Fruit fly (Drosophila melanogaster): ENCODE measurements around the gene nac.
A peak's percentile ranks its signal among the peaks of the same experiment; 100 is the strongest.

The nac gene

DNA sequence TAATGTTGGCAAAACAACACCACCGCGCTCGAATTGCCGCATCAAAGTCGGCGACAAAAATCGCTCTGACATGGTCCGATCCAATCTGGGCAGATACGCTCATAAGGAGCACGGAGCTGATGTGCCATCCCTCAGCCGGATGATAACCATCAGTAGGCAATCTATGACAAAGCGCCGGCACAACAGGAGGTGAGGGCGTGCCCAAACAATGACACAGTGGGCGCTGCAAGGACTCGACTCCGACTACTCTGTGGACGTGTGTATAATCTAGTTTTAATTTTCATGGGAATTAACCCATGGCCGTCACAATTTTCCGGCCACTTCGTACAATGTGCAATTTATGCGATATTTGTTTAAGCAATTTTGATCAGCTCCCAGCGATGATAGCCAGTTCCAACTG, 28.8 kb downstream of the nac start:
- peak; percentile 89 for TF ChIP-seq zen (tag; optimal IDR thresholded peaks at IDR 0.05)
- TF ChIP-seq Sin3A (optimal IDR thresholded peaks at IDR 0.05) = no peak
- TF ChIP-seq Atf-2 (GFP tag; optimal IDR thresholded peaks at IDR 0.05) = no peak
- TF ChIP-seq Dp (GFP tag; optimal IDR thresholded peaks at IDR 0.05) = no peak
- peak; percentile 76 for TF ChIP-seq D (optimal IDR thresholded peaks at IDR 0.05)
- no peak for TF ChIP-seq D (GFP tag; optimal IDR thresholded peaks at IDR 0.05)
- peak; percentile 77 for TF ChIP-seq twi (tag; optimal IDR thresholded peaks at IDR 0.05)
- TF ChIP-seq fru (optimal IDR thresholded peaks at IDR 0.05) = no peak
- TF ChIP-seq lilli (GFP tag; optimal IDR thresholded peaks at IDR 0.05) = no peak
- no peak for TF ChIP-seq prd (optimal IDR thresholded peaks at IDR 0.05)
- TF ChIP-seq prd (GFP tag; IDR thresholded peaks at IDR 0.05) = peak; percentile 72; the same call in 2 of the 3 replicates
- TF ChIP-seq her (GFP tag; optimal IDR thresholded peaks at IDR 0.05) = no peak
- peak; percentile 32 for TF ChIP-seq CG15479 (GFP tag; optimal IDR thresholded peaks at IDR 0.05)
- no peak for TF ChIP-seq Sox100B (GFP tag; optimal IDR thresholded peaks at IDR 0.05)
- no peak for TF ChIP-seq CG10462 (GFP tag; optimal IDR thresholded peaks at IDR 0.05)
- peak in 1 of 2 experiments; percentile 10 for TF ChIP-seq tll (GFP tag; optimal IDR thresholded peaks at IDR 0.05)

DNA sequence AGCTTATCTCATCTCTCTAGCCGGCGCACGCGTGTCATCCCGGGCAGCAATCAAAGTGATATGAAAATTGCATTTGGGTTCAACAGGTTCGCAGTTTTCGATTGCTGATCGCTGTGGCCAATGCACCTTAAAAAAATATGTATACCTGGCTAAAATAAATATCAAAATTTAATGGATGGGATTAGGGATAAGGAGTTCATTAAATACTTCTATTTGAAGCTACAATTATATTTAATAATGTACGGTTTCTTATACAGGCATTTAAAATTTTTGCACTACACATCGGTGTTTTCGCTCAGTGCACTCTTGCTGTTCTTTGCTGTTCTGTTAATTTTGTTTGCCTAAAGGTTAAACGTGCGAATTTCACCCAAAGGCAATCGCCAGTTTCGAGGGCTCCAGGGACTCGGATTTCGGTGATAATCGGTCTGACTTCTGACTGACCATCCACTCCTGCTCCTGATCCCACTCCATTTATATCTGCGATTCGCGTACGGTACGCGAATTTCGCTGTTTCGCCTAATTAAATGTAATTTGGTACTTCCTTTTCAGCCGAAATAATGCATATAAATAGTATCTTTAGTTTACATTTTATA, 31.2 kb downstream of the nac start:
- TF ChIP-seq Lpt (GFP tag; optimal IDR thresholded peaks at IDR 0.05) = no peak
- TF ChIP-seq Ets65A (GFP tag) = peak; percentile 27

DNA sequence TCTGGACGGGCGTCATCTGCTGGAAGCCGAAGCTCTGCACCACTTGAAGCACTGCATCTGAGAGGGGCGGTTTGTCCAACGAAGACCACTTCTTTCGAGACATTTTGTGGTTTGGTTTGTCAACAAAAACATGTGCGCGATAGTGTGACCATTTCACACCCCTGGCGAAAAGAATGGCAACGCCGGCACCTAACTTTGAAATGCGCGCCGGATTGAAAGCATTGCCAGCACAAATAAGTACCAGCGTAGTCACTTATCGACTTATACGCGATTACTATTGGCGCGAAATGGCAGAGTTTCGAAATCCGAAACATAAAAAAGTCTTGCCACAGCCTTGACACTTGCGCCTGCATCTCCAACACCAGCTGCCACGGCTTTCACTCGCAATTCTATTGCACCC, 34.1 kb downstream of the nac start, which contains the start of gene CG9630:
Gene CG9630, minus strand, starts transcription at position 157 of the 400 bp plus-strand sequence.
- TF ChIP-seq pros (GFP tag; optimal IDR thresholded peaks at IDR 0.05) (no peak), CG18764 (GFP tag; optimal IDR thresholded peaks at IDR 0.05) (no peak), sc (optimal IDR thresholded peaks at IDR 0.05) (no peak), sc (GFP tag; optimal IDR thresholded peaks at IDR 0.05) (no peak), CG13296 (GFP tag; optimal IDR thresholded peaks at IDR 0.05) (no peak), crp (GFP tag; optimal IDR thresholded peaks at IDR 0.05) (peak in 1 of 2 experiments; percentile 77), Atf6 (GFP tag; IDR thresholded peaks at IDR 0.05) (no peak), h (optimal IDR thresholded peaks at IDR 0.05) (no peak), HmgD (GFP tag; optimal IDR thresholded peaks at IDR 0.05) (peak; percentile 73), CG10321 (GFP tag; IDR thresholded peaks at IDR 0.05) (0 out of 2 replicates have a peak, but pooled peaks have one; percentile 5), Xrp1 (GFP tag; IDR thresholded peaks at IDR 0.05) (no peak), fu2 (GFP tag; optimal IDR thresholded peaks at IDR 0.05) (no peak), NFAT (GFP tag; IDR thresholded peaks at IDR 0.05) (no peak), maf-S (GFP tag; optimal IDR thresholded peaks at IDR 0.05) (no peak), mld (GFP tag; IDR thresholded peaks at IDR 0.05; ENCODE audit: partially characterized antibody) (0 out of 3 replicates have a peak, but pooled peaks have one; percentile 37), corto (GFP tag; optimal IDR thresholded peaks at IDR 0.05) (no peak), CG3726 (GFP tag; IDR thresholded peaks at IDR 0.05) (no peak), pita (GFP tag; optimal IDR thresholded peaks at IDR 0.05) (no peak), CG8765 (GFP tag; IDR thresholded peaks at IDR 0.05) (no peak), CG8281 (tag; optimal IDR thresholded peaks at IDR 0.05) (no peak), zen2 (GFP tag; IDR thresholded peaks at IDR 0.05; ENCODE audit: partially characterized antibody) (peak; percentile 68; the same call in 2 of the 3 replicates), Dref (GFP tag; IDR thresholded peaks at IDR 0.05) (peak; percentile 78), Hr51 (GFP tag; optimal IDR thresholded peaks at IDR 0.05) (no peak), sim (GFP tag; IDR thresholded peaks at IDR 0.05) (no peak), mirr (GFP tag; optimal IDR thresholded peaks at IDR 0.05) (no peak), TFAM (GFP tag; optimal IDR thresholded peaks at IDR 0.05) (no peak), C15 (GFP tag; IDR thresholded peaks at IDR 0.05) (no peak), CG4617 (GFP tag; optimal IDR thresholded peaks at IDR 0.05; ENCODE audit: borderline replicate concordance) (peak; percentile 61), ara (GFP tag; IDR thresholded peaks at IDR 0.05) (0 out of 2 replicates have a peak, but pooled peaks have one; percentile 12), CG15601 (tag; optimal IDR thresholded peaks at IDR 0.05) (no peak), gro (GFP tag; optimal IDR thresholded peaks at IDR 0.05) (no peak), HLH4C (GFP tag; IDR thresholded peaks at IDR 0.05; ENCODE audit: partially characterized antibody) (peak; percentile 54; the same call in 2 of the 3 replicates)

All from whole organism, embryonic.